Worm (Caenorhabditis elegans) whole organism, L4 larva: ENCODE measurements around the gene col-116.

Experiments used
- dpl-1 ChIP-seq: fragments of 150-350 bp; optimal IDR thresholded peaks from 2 replicates; lab custom pipeline; 2014; ENCODE audit warnings: missing biosample characterization, missing genetic modification reagents, missing genetic modification characterization
- egl-27 ChIP-seq: sonication (generic microtip); optimal IDR thresholded peaks from 3 replicates; lab custom pipeline; 2017; ENCODE audit warnings: missing biosample characterization, missing genetic modification reagents, missing genetic modification characterization
- nhr-77 ChIP-seq: fragments of 150-350 bp; optimal IDR thresholded peaks from 2 replicates; lab custom pipeline; 2014; ENCODE audit warnings: missing biosample characterization, missing genetic modification characterization
- spr-1 ChIP-seq: sonication (generic microtip); optimal IDR thresholded peaks from 2 replicates; lab custom pipeline; 2016; ENCODE audit warnings: mild to moderate bottlenecking, missing genetic modification characterization, missing compliant biosample characterization

DNA sequence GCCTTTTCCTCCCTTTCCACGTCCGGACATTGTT is 21.9 kb upstream of the col-116 start, which contains the start of gene his-31:
- TF ChIP-seq dpl-1: no peak
- TF ChIP-seq egl-27 (tag; lab: Kevin White, UChicago): no peak
- TF ChIP-seq nhr-77 (tag; lab: Kevin White, UChicago): no peak
- TF ChIP-seq spr-1: no peak
